Fruit fly (Drosophila melanogaster) whole organism, embryonic: ENCODE data around the gene Lsp1alpha.
A peak's percentile ranks its signal among the peaks of the same experiment; 100 is the strongest.

Source experiments
- Abd-B ChIP-seq: fragments of 200-800 bp; sonication (Bioruptor generic); optimal IDR thresholded peaks from 2 replicates; lab custom pipeline; 2018; ENCODE audit warnings: missing biosample characterization, mild to moderate bottlenecking, missing genetic modification characterization, moderate library complexity
- CG10274 ChIP-seq: fragments of 200-800 bp; sonication (Bioruptor generic); optimal IDR thresholded peaks from 3 replicates; lab custom pipeline; 2017; ENCODE audit warnings: missing biosample characterization, mild to moderate bottlenecking, missing genetic modification characterization
- CG10654 ChIP-seq: fragments of 200-800 bp; sonication (Bioruptor generic); optimal IDR thresholded peaks from 2 replicates; lab custom pipeline; 2016; ENCODE audit warnings: missing biosample characterization, missing genetic modification characterization
- CG11093 ChIP-seq: fragments of 200-800 bp; sonication (Bioruptor generic); IDR thresholded peaks from 3 replicates; pipeline ENCODE4 v1.3.6; 2022; ENCODE audit warnings: missing biosample characterization, missing genetic modification characterization
- CG12219 ChIP-seq: fragments of 200-800 bp; sonication (Bioruptor generic); optimal IDR thresholded peaks from 3 replicates; lab custom pipeline; 2018; ENCODE audit warnings: missing biosample characterization, mild to moderate bottlenecking, missing genetic modification characterization
- CG13287 ChIP-seq: fragments of 200-800 bp; sonication (Bioruptor generic); IDR thresholded peaks from 2 replicates; pipeline ENCODE4 v1.3.6; 2022; ENCODE audit warnings: missing biosample characterization, missing genetic modification characterization; ENCODE audit not compliant: partially characterized antibody
- CG13296 ChIP-seq: fragments of 200-800 bp; sonication (Bioruptor generic); optimal IDR thresholded peaks from 3 replicates; lab custom pipeline; 2018; ENCODE audit warnings: missing biosample characterization, mild to moderate bottlenecking, missing genetic modification characterization
- CG13775 ChIP-seq: fragments of 200-800 bp; sonication (Bioruptor generic); optimal IDR thresholded peaks from 3 replicates; lab custom pipeline; 2017; ENCODE audit warnings: missing biosample characterization, mild to moderate bottlenecking, missing genetic modification characterization
- CG14667 ChIP-seq: fragments of 200-800 bp; sonication (Bioruptor generic); IDR thresholded peaks from 2 replicates; pipeline ENCODE4 v1.3.6; 2022; ENCODE audit warnings: missing biosample characterization, missing genetic modification characterization
- CG15514 ChIP-seq: fragments of 200-800 bp; sonication (Bioruptor generic); optimal IDR thresholded peaks from 3 replicates; lab custom pipeline; 2017; ENCODE audit warnings: missing biosample characterization, missing genetic modification characterization, mild to moderate bottlenecking, moderate library complexity, missing genetic modification reagents
- CG1603 ChIP-seq: fragments of 200-800 bp; sonication (Bioruptor generic); optimal IDR thresholded peaks from 2 replicates; lab custom pipeline; 2019; ENCODE audit warnings: missing biosample characterization, mild to moderate bottlenecking, missing genetic modification characterization, moderate library complexity
- CG17361 ChIP-seq: fragments of 200-800 bp; sonication (Bioruptor generic); IDR thresholded peaks from 3 replicates; pipeline ENCODE4 v1.3.6; 2022; ENCODE audit warnings: missing biosample characterization, missing genetic modification characterization
- CG2678 ChIP-seq: fragments of 200-800 bp; sonication (Bioruptor generic); optimal IDR thresholded peaks from 3 replicates; lab custom pipeline; 2019; ENCODE audit warnings: missing biosample characterization, mild to moderate bottlenecking, missing genetic modification characterization, moderate library complexity
- CG3163 ChIP-seq: fragments of 200-800 bp; sonication (Bioruptor generic); optimal IDR thresholded peaks from 3 replicates; lab custom pipeline; 2016; ENCODE audit warnings: missing biosample characterization, missing genetic modification characterization
- CG32767 ChIP-seq: fragments of 200-800 bp; sonication (Bioruptor generic); IDR thresholded peaks from 2 replicates; pipeline ENCODE4 v1.3.6; 2022; ENCODE audit warnings: missing biosample characterization, missing genetic modification characterization
- CG34376 ChIP-seq: fragments of 200-800 bp; sonication (Bioruptor generic); optimal IDR thresholded peaks from 2 replicates; lab custom pipeline; 2018; ENCODE audit warnings: missing biosample characterization, mild to moderate bottlenecking, missing genetic modification characterization
- CG3726 ChIP-seq: fragments of 200-800 bp; sonication (Bioruptor generic); IDR thresholded peaks from 3 replicates; pipeline ENCODE4, ENCODE4 v1.3.6; 2022; ENCODE audit warnings: missing biosample characterization, missing genetic modification characterization
- CG3847 ChIP-seq: fragments of 200-800 bp; sonication (Bioruptor generic); IDR thresholded peaks from 2 replicates; pipeline ENCODE4 v1.3.6; 2022; ENCODE audit warnings: missing biosample characterization, missing genetic modification characterization
- CG3995 ChIP-seq: fragments of 200-800 bp; sonication (Bioruptor generic); optimal IDR thresholded peaks from 3 replicates; lab custom pipeline; 2016; ENCODE audit warnings: missing biosample characterization, missing genetic modification characterization
- CG4282 ChIP-seq: fragments of 200-800 bp; sonication (Bioruptor generic); optimal IDR thresholded peaks from 2 replicates; lab custom pipeline; 2016; ENCODE audit warnings: missing biosample characterization, missing genetic modification characterization
- CG6689 ChIP-seq: fragments of 200-800 bp; sonication (Bioruptor generic); IDR thresholded peaks from 2 replicates; pipeline ENCODE4 v1.3.6; 2022; ENCODE audit warnings: missing biosample characterization, missing genetic modification characterization
- CG6813 ChIP-seq: fragments of 200-800 bp; sonication (Bioruptor generic); optimal IDR thresholded peaks from 2 replicates; lab custom pipeline; 2017; ENCODE audit warnings: missing biosample characterization, missing genetic modification characterization, mild to moderate bottlenecking, moderate library complexity, missing genetic modification reagents
- CG8089 ChIP-seq: fragments of 200-800 bp; sonication (Bioruptor generic); optimal IDR thresholded peaks from 3 replicates; lab custom pipeline; 2016; ENCODE audit warnings: missing biosample characterization, missing genetic modification characterization
- CG8290 ChIP-seq, 3 experiments: fragments of 200-800 bp; sonication (Bioruptor generic); optimal IDR thresholded peaks; 2 replicates each; lab custom pipeline; 2016 to 2019; ENCODE audit warnings: missing biosample characterization in 3 of 3, missing genetic modification characterization in 3 of 3, mild to moderate bottlenecking in 2 of 3, moderate library complexity in 1 of 3
- CG8478 ChIP-seq: fragments of >200 bp; optimal IDR thresholded peaks from 2 replicates; lab custom pipeline; 2018
- Dfd ChIP-seq, 2 experiments: fragments of >200 bp; optimal IDR thresholded peaks; 2 replicates each; lab custom pipeline; 2017; ENCODE audit warnings: missing biosample characterization in 2 of 2, missing genetic modification characterization in 2 of 2
- E2f2 ChIP-seq: fragments of 200-800 bp; sonication (Bioruptor generic); IDR thresholded peaks from 2 replicates; pipeline ENCODE4 v1.3.6; 2022; ENCODE audit warnings: missing biosample characterization, missing genetic modification characterization
- Fer1 ChIP-seq: fragments of 200-800 bp; sonication (Bioruptor generic); optimal IDR thresholded peaks from 2 replicates; lab custom pipeline; 2017; ENCODE audit warnings: missing biosample characterization, mild to moderate bottlenecking, missing genetic modification characterization
- HLH3B ChIP-seq: fragments of 200-800 bp; sonication (Bioruptor generic); IDR thresholded peaks from 2 replicates; pipeline ENCODE4 v1.3.6; 2022; ENCODE audit warnings: missing biosample characterization, missing genetic modification characterization
- Hand ChIP-seq: fragments of 200-800 bp; sonication (Bioruptor generic); optimal IDR thresholded peaks from 2 replicates; lab custom pipeline; 2017; ENCODE audit warnings: mild to moderate bottlenecking, missing biosample characterization, missing genetic modification reagents, missing genetic modification characterization
- Hr51 ChIP-seq, 2 experiments: fragments of 200-800 bp; sonication (Bioruptor generic); optimal IDR thresholded peaks; 2 replicates in 1 of 2; 3 replicates in 1 of 2; lab custom pipeline; 2016 to 2018; ENCODE audit warnings: missing biosample characterization in 2 of 2, missing genetic modification characterization in 2 of 2, mild to moderate bottlenecking in 1 of 2, moderate library complexity in 1 of 2
- Lhr ChIP-seq: fragments of 200-800 bp; sonication (Bioruptor generic); optimal IDR thresholded peaks from 3 replicates; lab custom pipeline; 2017; ENCODE audit warnings: mild to moderate bottlenecking, missing biosample characterization, missing genetic modification reagents, missing genetic modification characterization
- NC2α ChIP-seq: fragments of 200-800 bp; sonication (Bioruptor generic); optimal IDR thresholded peaks from 2 replicates; lab custom pipeline; 2016; ENCODE audit warnings: missing biosample characterization, missing genetic modification characterization
- NFAT ChIP-seq: fragments of 200-800 bp; sonication (Bioruptor generic); IDR thresholded peaks from 2 replicates; pipeline ENCODE4 v1.3.6; 2022; ENCODE audit warnings: missing biosample characterization, missing genetic modification characterization
- Six4 ChIP-seq: fragments of 200-800 bp; sonication (Bioruptor generic); optimal IDR thresholded peaks from 2 replicates; lab custom pipeline; 2016; ENCODE audit warnings: missing biosample characterization, missing genetic modification characterization
- amos ChIP-seq: fragments of 200-800 bp; sonication (Bioruptor generic); IDR thresholded peaks from 2 replicates; pipeline ENCODE4 v1.3.6; 2022; ENCODE audit warnings: missing biosample characterization, missing genetic modification characterization; ENCODE audit not compliant: partially characterized antibody
- ato ChIP-seq: fragments of 200-800 bp; sonication (Bioruptor generic); IDR thresholded peaks from 2 replicates; pipeline ENCODE4 v1.3.6; 2022; ENCODE audit warnings: missing biosample characterization, missing genetic modification characterization; ENCODE audit not compliant: partially characterized antibody
- bowl ChIP-seq: fragments of 200-800 bp; sonication (Bioruptor generic); IDR thresholded peaks from 2 replicates; pipeline ENCODE4 v1.3.6; 2022; ENCODE audit warnings: missing biosample characterization, missing genetic modification characterization
- cas ChIP-seq: fragments of 200-800 bp; sonication (Bioruptor generic); IDR thresholded peaks from 2 replicates; pipeline ENCODE4 v1.3.6; 2022; ENCODE audit warnings: missing biosample characterization, missing genetic modification characterization
- caup ChIP-seq: fragments of 200-800 bp; sonication (Bioruptor generic); optimal IDR thresholded peaks from 3 replicates; lab custom pipeline; 2017; ENCODE audit warnings: missing biosample characterization, mild to moderate bottlenecking, missing genetic modification characterization, moderate library complexity; ENCODE audit not compliant: severe bottlenecking
- chinmo ChIP-seq: fragments of 200-800 bp; sonication (Bioruptor generic); IDR thresholded peaks from 4 replicates; pipeline ENCODE4 v1.3.6; 2022; ENCODE audit warnings: missing biosample characterization, missing genetic modification characterization; ENCODE audit not compliant: partially characterized antibody
- danr ChIP-seq: fragments of 200-800 bp; sonication (Bioruptor generic); IDR thresholded peaks from 2 replicates; pipeline ENCODE4 v1.3.6; 2022; ENCODE audit warnings: missing biosample characterization, missing genetic modification characterization
- gcm2 ChIP-seq: fragments of 200-800 bp; sonication (Bioruptor generic); optimal IDR thresholded peaks from 2 replicates; lab custom pipeline; 2016; ENCODE audit warnings: missing biosample characterization, missing genetic modification characterization
- lab ChIP-seq: fragments of 200-800 bp; sonication (Bioruptor generic); optimal IDR thresholded peaks from 3 replicates; lab custom pipeline; 2017; ENCODE audit warnings: missing biosample characterization, missing genetic modification characterization, mild to moderate bottlenecking, moderate library complexity, missing genetic modification reagents
- lmd ChIP-seq: fragments of 200-800 bp; sonication (Bioruptor generic); IDR thresholded peaks from 2 replicates; pipeline ENCODE4 v1.3.6; 2022; ENCODE audit warnings: missing biosample characterization, missing genetic modification characterization
- pfk ChIP-seq: fragments of 200-800 bp; sonication (Bioruptor generic); optimal IDR thresholded peaks from 2 replicates; lab custom pipeline; 2018; ENCODE audit warnings: missing biosample characterization, mild to moderate bottlenecking, missing genetic modification characterization, moderate library complexity
- ranshi ChIP-seq: fragments of 200-800 bp; sonication (Bioruptor generic); IDR thresholded peaks from 2 replicates; pipeline ENCODE4 v1.3.6; 2022; ENCODE audit warnings: missing biosample characterization, missing genetic modification characterization
- rib ChIP-seq: fragments of 200-800 bp; sonication (Bioruptor generic); IDR thresholded peaks from 2 replicates; pipeline ENCODE4 v1.3.6; 2022; ENCODE audit warnings: missing biosample characterization, missing genetic modification characterization
- seq ChIP-seq: fragments of 200-800 bp; sonication (Bioruptor generic); IDR thresholded peaks from 2 replicates; pipeline ENCODE4 v1.3.6; 2022; ENCODE audit warnings: missing biosample characterization, missing genetic modification characterization
- sr ChIP-seq: fragments of 200-800 bp; sonication (Bioruptor generic); IDR thresholded peaks from 3 replicates; pipeline ENCODE4 v1.3.6; 2022; ENCODE audit warnings: missing biosample characterization, missing genetic modification characterization
- unpg ChIP-seq: fragments of 200-800 bp; sonication (Bioruptor generic); optimal IDR thresholded peaks from 3 replicates; lab custom pipeline; 2018; ENCODE audit warnings: missing biosample characterization, mild to moderate bottlenecking, missing genetic modification characterization, moderate library complexity

Gene Lsp1alpha

DNA sequence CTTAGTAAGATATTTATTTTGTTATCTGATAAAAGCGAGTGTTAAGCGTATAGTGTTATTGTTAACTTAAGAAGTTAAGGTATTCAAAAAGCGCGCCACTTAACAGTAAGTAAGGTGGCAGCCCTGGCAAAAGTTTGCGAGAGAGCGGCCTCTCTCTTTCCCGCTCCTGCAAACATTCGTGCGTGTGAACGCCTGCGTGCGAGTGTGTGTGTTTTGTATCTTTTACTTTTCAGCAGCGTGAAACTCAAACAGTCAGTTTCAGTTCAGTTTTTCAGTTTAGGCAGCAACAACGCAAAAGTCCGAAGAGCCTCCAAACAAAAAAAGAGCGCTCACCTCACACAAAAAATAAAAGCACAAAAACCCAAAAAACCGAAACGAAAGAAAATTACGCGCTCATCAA, 18.7 kb upstream of the Lsp1alpha start (continued):
- TF ChIP-seq Dfd (GFP tag; optimal IDR thresholded peaks at IDR 0.05; lab: Kevin White, UChicago) (no peak), CG14667 (GFP tag; lab: Robert Waterston, UW) (no peak), gcm2 (GFP tag; lab: Kevin White, UChicago) (no peak), Lhr (GFP tag; lab: Kevin White, UChicago) (no peak), rib (GFP tag; lab: Robert Waterston, UW) (peak; percentile 39; the same call in 1 of the 2 replicates), CG13296 (GFP tag; lab: Kevin White, UChicago) (no peak), CG32767 (GFP tag; lab: Robert Waterston, UW) (no peak), sr (GFP tag; lab: Robert Waterston, UW) (no peak), pfk (GFP tag; lab: Kevin White, UChicago) (no peak), E2f2 (GFP tag; lab: Robert Waterston, UW) (peak; percentile 82), Abd-B (GFP tag; lab: Kevin White, UChicago) (no peak), ato (GFP tag; lab: Robert Waterston, UW) (no peak), CG3163 (GFP tag; lab: Kevin White, UChicago) (peak; percentile 29), cas (GFP tag; lab: Robert Waterston, UW) (no peak), lmd (GFP tag; lab: Robert Waterston, UW) (no peak), lab (GFP tag; lab: Kevin White, UChicago) (peak; percentile 15), caup (peak; percentile 3), Six4 (no peak), CG6813 (GFP tag; lab: Kevin White, UChicago) (no peak), CG1603 (tag; lab: Kevin White, UChicago) (no peak), NC2α (GFP tag; lab: Kevin White, UChicago) (no peak), CG17361 (GFP tag; lab: Robert Waterston, UW) (no peak), Hand (GFP tag; lab: Kevin White, UChicago) (no peak), CG6689 (GFP tag; lab: Robert Waterston, UW) (no peak), CG3995 (GFP tag; lab: Kevin White, UChicago) (no peak), CG10274 (GFP tag; lab: Kevin White, UChicago) (no peak), CG13287 (GFP tag; lab: Robert Waterston, UW) (peak; percentile 24; the same call in 1 of the 2 replicates), CG13775 (no peak), CG4282 (GFP tag; lab: Kevin White, UChicago) (no peak), ranshi (no peak), CG11093 (no peak), CG2678 (no peak), Hr51 (GFP tag; optimal IDR thresholded peaks at IDR 0.05; lab: Kevin White, UChicago) (no peak), CG8478 (no peak), CG8089 (GFP tag; lab: Kevin White, UChicago) (no peak), danr (no peak), seq (GFP tag; lab: Robert Waterston, UW) (no peak), CG12219 (GFP tag; lab: Kevin White, UChicago) (no peak), CG3847 (GFP tag; lab: Robert Waterston, UW) (0 out of 2 replicates have a peak, but pooled peaks have one; percentile 33), HLH3B (GFP tag; lab: Robert Waterston, UW) (no peak), CG34376 (peak; percentile 2), CG15514 (GFP tag; lab: Kevin White, UChicago) (no peak), CG8290 (GFP tag; optimal IDR thresholded peaks at IDR 0.05; lab: Kevin White, UChicago) (no peak), CG8290 (tag; optimal IDR thresholded peaks at IDR 0.05; lab: Kevin White, UChicago) (peak in 1 of 2 experiments; percentile 50), Fer1 (GFP tag; lab: Kevin White, UChicago) (no peak), chinmo (GFP tag; lab: Robert Waterston, UW) (0 out of 4 replicates have a peak, but pooled peaks have one; percentile 59), amos (GFP tag; lab: Robert Waterston, UW) (no peak), NFAT (GFP tag; lab: Robert Waterston, UW) (peak; percentile 32; the same call in 1 of the 2 replicates), CG3726 (no peak), unpg (GFP tag; lab: Kevin White, UChicago) (no peak), bowl (GFP tag; lab: Robert Waterston, UW) (no peak), CG10654 (GFP tag; lab: Kevin White, UChicago) (no peak)
